Fruit fly (Drosophila melanogaster): ENCODE measurements around the gene modSP.
A peak's percentile ranks its signal among the peaks of the same experiment; 100 is the strongest.

Gene modSP

dm6 chr3R:16614241-16614640, 41.2 kb downstream of the modSP start, which contains the start of gene CG10340 (continued):
- TF ChIP-seq exex (tag; optimal IDR thresholded peaks at IDR 0.05) (no peak), Stat92E (GFP tag; optimal IDR thresholded peaks at IDR 0.05) (no peak), inv (GFP tag; IDR thresholded peaks at IDR 0.05; ENCODE audit: partially characterized antibody) (peak; percentile 66), ci (GFP tag; IDR thresholded peaks at IDR 0.05) (0 out of 3 replicates have a peak, but pooled peaks have one; percentile 14), CG7786 (GFP tag; optimal IDR thresholded peaks at IDR 0.05) (no peak), CG1832 (GFP tag; optimal IDR thresholded peaks at IDR 0.05) (no peak), CG8359 (GFP tag; optimal IDR thresholded peaks at IDR 0.05; ENCODE audit: borderline replicate concordance) (no peak), corto (GFP tag; optimal IDR thresholded peaks at IDR 0.05) (no peak), Rx (GFP tag; IDR thresholded peaks at IDR 0.05) (no peak), Med (GFP tag) (no peak), bigmax (GFP tag; optimal IDR thresholded peaks at IDR 0.05) (no peak), onecut (GFP tag; IDR thresholded peaks at IDR 0.05) (peak; percentile 71), lola (GFP tag; optimal IDR thresholded peaks at IDR 0.05) (no peak), CG10431 (GFP tag; optimal IDR thresholded peaks at IDR 0.05) (no peak), CG13624 (GFP tag; optimal IDR thresholded peaks at IDR 0.05) (no peak), CG14667 (GFP tag; IDR thresholded peaks at IDR 0.05) (no peak), HLH54F (GFP tag; optimal IDR thresholded peaks at IDR 0.05) (no peak), CG32767 (GFP tag; IDR thresholded peaks at IDR 0.05) (no peak), en (GFP tag; optimal IDR thresholded peaks at IDR 0.05) (no peak), gsb-n (tag; optimal IDR thresholded peaks at IDR 0.05) (no peak), Dad (GFP tag; optimal IDR thresholded peaks at IDR 0.05) (no peak), nmo (GFP tag; optimal IDR thresholded peaks at IDR 0.05) (peak; percentile 49), CG17568 (GFP tag; optimal IDR thresholded peaks at IDR 0.05) (no peak), CG17912 (GFP tag; optimal IDR thresholded peaks at IDR 0.05) (no peak), gt (GFP tag; IDR thresholded peaks at IDR 0.05) (no peak), sob (GFP tag; IDR thresholded peaks at IDR 0.05) (no peak), CG18619 (GFP tag; optimal IDR thresholded peaks at IDR 0.05) (no peak), YL-1 (GFP tag; optimal IDR thresholded peaks at IDR 0.05) (peak; percentile 63), jumu (GFP tag; optimal IDR thresholded peaks at IDR 0.05) (no peak), chinmo (GFP tag; IDR thresholded peaks at IDR 0.05; ENCODE audit: partially characterized antibody) (0 out of 4 replicates have a peak, but pooled peaks have one; percentile 64), H2.0 (GFP tag; IDR thresholded peaks at IDR 0.05) (no peak), CG7963 (GFP tag; IDR thresholded peaks at IDR 0.05; ENCODE audit: partially characterized antibody) (peak; percentile 53; the same call in 1 of the 3 replicates), mam (GFP tag; optimal IDR thresholded peaks at IDR 0.05) (peak; percentile 4), ranshi (GFP tag; IDR thresholded peaks at IDR 0.05) (no peak), CG34376 (GFP tag; optimal IDR thresholded peaks at IDR 0.05) (no peak), PHDP (tag; optimal IDR thresholded peaks at IDR 0.05) (no peak), Doc3 (GFP tag; IDR thresholded peaks at IDR 0.05; ENCODE audit: partially characterized antibody) (peak; percentile 74), Gsc (GFP tag; IDR thresholded peaks at IDR 0.05) (no peak), CG1024 (GFP tag; IDR thresholded peaks at IDR 0.05) (no peak), CG15479 (GFP tag; optimal IDR thresholded peaks at IDR 0.05) (no peak), E2f2 (GFP tag; IDR thresholded peaks at IDR 0.05) (peak; percentile 87), MBD-R2 (GFP tag; IDR thresholded peaks at IDR 0.05) (peak; percentile 92), Deaf1 (tag; optimal IDR thresholded peaks at IDR 0.05) (no peak), CG12104 (GFP tag; optimal IDR thresholded peaks at IDR 0.05) (no peak), Tbp (GFP tag; optimal IDR thresholded peaks at IDR 0.05) (no peak), CG3407 (GFP tag; optimal IDR thresholded peaks at IDR 0.05) (no peak), cwo (GFP tag; optimal IDR thresholded peaks at IDR 0.05) (no peak), CG9817 (tag; optimal IDR thresholded peaks at IDR 0.05) (no peak), Fer2 (tag; optimal IDR thresholded peaks at IDR 0.05) (no peak), Sox102F (GFP tag; optimal IDR thresholded peaks at IDR 0.05) (no peak), C15 (GFP tag; IDR thresholded peaks at IDR 0.05) (no peak)
